Fruit fly (Drosophila melanogaster) ovary, adult (tissue): ENCODE measurements around the gene CG14259.
A peak's percentile ranks its signal among the peaks of the same experiment; 100 is the strongest.

Source experiments
- CG17801 ChIP-seq: fragments of 200-800 bp; optimal IDR thresholded peaks from 2 replicates; lab custom pipeline; 2019; ENCODE audit warnings: missing biosample characterization, mild to moderate bottlenecking, missing genetic modification characterization, moderate library complexity; ENCODE audit not compliant: partially characterized antibody

The CG14259 gene

dm6 chr3R:27094233-27094632 lies at the start of gene CG14259:
Gene CG14259 (plus strand): TSS chr3R:27094533.
- no peak for TF ChIP-seq CG17801 (GFP tag; lab: Kevin White, UChicago)

- no peak for TF ChIP-seq CG17801 (GFP tag; lab: Kevin White, UChicago)
Observed at dm6 chr3R:27048561-27049270, 45.6 kb upstream of the CG14259 start, which contains the start of gene TwdlT. Gene TwdlT (plus strand): TSS chr3R:27049220.

dm6 chr3R:27049549-27049948 lies 44.8 kb upstream of the CG14259 start:
- no peak for TF ChIP-seq CG17801 (GFP tag; lab: Kevin White, UChicago)

dm6 chr3R:27056152-27056551 lies 38.2 kb upstream of the CG14259 start:
- TF ChIP-seq CG17801 (GFP tag; lab: Kevin White, UChicago) = no peak

DNA sequence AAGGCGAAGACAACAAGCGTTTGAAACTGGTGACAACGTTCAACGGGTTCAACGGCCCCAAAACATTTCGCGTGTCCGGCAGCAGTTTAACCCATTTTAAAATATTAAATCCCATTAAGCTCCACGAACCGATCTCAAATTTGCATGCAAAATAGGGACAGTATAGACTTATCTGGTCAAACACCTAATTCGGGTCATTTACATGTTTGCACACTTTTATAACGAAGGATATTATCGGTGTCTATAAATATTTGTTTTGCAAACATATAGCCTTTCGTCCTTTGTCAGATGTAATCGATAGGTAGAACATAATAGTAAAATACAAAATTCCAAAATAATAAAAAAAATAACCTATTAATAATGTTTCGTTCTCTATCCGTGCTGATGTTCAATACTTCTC lies 32.4 kb upstream of the CG14259 start, which contains the start of gene CG34292:
TSS of gene CG34292 (plus strand) at position 301 of the 400 bp plus-strand sequence.
- TF ChIP-seq CG17801 (GFP tag; lab: Kevin White, UChicago) = no peak

- TF ChIP-seq CG17801 (GFP tag; lab: Kevin White, UChicago) = no peak
Observed at dm6 chr3R:27064099-27064498, 30.2 kb upstream of the CG14259 start, which contains the start of gene Nep5. Gene Nep5 (minus strand): TSS chr3R:27064199.

- no peak for TF ChIP-seq CG17801 (GFP tag; lab: Kevin White, UChicago)
Observed at dm6 chr3R:27065136-27065535, 29.2 kb upstream of the CG14259 start, which contains the start of gene CG43935. Gene CG43935 (plus strand): TSS chr3R:27065436.

DNA sequence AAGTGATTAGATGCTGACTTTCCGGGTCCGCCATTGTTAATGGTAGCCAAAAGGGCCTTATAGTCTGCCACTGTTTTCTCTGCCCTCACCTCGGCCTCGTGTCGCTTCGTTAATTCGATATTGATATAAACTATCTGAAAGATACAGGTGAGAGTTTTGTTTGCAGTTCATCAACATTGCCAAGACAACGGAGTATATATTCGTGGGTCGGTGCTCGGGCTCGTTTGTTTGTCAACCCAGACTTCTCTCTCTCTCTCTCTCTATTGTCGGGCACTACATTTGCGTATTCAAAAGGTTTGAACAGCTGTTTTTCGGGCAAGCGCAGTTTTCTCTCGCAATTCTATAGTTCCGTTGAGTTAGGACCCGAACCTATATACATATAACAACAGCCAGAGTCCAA lies 27.0 kb upstream of the CG14259 start:
- no peak for TF ChIP-seq CG17801 (GFP tag; lab: Kevin White, UChicago)

DNA sequence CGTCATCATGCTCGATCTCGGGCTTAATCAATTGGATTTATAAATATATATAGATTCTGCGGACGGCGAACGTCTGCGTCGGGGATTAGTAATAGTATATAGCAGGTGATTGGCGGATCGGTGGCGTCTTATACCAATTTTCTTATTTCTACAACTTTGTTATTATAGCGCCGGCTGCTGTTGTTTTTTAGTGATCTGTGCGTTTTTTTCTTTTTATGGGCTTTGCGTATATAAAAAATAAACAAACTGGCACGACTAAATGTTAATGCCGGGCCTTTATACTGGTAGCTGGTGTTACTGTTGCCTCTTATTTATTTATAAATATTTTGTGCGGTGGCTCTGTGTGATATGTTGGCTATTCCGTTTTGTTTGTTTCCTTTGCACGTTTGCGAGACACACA lies 25.1 kb upstream of the CG14259 start:
- no peak for TF ChIP-seq CG17801 (GFP tag; lab: Kevin White, UChicago)

DNA sequence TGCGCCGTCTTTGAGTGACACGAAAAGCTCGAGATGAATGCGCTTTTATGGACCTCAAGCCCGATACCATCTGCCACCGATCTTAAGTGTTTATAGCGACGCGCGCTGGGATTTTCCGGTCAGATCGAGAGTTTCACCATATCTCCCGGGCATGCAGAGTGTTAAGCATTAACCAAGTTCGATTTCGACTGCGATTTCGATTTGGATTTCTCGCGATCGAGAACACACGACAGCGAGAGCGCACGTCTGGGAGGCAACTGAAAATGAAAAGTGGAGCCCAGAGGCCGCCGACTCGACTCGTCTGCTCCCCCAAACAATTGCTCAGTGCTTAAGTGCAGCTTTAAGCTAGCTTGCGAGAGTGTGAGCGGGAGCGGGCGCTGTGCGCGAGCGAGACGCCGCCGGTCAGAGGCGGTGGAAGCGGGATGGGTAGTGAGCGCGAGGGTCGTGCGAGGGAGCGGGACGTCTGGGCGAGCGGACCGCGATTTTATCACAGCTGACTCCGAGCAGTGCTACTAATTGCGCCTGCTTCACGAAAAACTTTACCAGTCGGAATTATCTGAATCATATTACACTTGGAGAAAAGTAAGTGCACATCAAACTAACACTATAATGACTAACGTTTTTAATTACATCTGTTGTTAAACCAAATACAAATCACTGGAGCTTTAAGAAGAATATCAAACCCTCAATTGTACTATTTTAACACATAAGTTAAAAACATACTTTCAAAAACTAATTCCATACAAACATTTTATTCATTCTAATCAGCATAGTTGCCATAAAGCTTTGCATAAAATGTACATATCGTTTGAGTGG lies 24.3 kb upstream of the CG14259 start, which contains the start of gene spz:
TSS of gene spz (minus strand) at position 261 of the 816 bp plus-strand sequence.
- TF ChIP-seq CG17801 (GFP tag; lab: Kevin White, UChicago) = peak; percentile 23

DNA sequence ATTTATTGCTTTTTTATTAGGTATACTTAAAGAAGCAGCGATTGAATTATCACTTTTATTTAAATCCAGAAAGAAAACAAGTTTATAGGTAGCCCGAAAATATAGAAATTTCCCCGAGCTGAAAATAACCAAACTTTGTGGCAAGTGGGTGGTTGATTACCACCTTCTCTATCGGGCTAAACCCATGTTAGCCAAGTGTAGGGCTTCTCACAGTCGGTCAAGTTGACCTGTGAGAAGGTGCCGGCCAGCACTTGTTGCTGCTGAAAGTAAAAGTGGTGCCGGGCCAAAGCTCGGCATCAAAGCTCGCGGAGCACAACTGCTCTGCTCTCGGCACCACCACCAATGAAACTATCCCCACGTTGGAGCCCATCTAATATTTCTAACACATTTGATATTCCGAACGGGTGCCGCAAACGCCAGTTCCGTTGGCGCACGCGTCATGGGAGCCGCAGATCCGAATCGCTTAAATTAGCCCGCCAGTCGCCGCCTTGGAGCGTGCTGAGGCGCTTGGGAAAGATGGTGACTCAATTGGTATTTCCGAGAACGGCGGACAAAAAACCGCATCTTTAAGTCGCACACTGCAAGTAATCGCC lies 23.3 kb upstream of the CG14259 start:
- no peak for TF ChIP-seq CG17801 (GFP tag; lab: Kevin White, UChicago)

DNA sequence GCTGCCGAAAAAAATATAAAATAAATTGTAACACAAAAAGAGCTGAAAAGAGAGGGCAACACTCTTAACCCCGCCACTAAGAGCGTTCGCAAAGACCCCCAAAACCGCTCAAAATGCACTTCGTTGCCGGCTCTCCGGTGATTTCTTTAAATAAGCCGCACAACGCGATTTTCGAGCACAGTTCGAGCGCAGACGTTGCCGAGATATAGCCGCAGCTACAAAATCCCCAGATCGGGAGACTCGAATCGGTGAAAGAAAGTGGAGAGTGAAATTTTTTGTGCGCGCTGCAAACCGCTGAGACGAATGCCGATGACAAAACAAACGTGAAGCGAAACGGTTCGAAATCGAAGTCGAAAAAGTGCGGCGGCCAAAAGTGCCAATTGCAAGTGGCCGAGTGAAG lies 18.6 kb upstream of the CG14259 start, which contains the start of gene CG14257:
TSS of gene CG14257 (plus strand) at position 177 of the 400 bp plus-strand sequence.
- TF ChIP-seq CG17801 (GFP tag; lab: Kevin White, UChicago) = no peak

dm6 chr3R:27076618-27077017 lies 17.7 kb upstream of the CG14259 start:
- no peak for TF ChIP-seq CG17801 (GFP tag; lab: Kevin White, UChicago)

DNA sequence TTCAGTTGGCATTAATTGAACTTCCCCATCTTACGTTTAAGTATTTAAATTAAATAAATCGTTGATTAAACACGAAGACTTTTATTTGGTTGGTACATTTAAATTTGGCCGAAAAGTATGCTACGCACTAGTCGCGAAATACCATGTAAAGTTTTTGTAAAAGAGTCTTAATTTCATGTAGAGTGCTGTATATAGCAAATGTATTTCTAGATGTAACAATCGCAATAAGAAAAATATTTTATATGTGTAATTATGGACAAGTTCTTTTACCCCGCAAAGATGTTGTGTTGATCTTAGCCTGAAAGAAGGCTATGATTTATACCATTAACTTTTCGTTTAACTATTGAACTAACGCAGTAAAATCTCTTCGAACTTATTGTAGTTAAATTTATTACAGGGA lies 11.6 kb upstream of the CG14259 start:
- no peak for TF ChIP-seq CG17801 (GFP tag; lab: Kevin White, UChicago)

DNA sequence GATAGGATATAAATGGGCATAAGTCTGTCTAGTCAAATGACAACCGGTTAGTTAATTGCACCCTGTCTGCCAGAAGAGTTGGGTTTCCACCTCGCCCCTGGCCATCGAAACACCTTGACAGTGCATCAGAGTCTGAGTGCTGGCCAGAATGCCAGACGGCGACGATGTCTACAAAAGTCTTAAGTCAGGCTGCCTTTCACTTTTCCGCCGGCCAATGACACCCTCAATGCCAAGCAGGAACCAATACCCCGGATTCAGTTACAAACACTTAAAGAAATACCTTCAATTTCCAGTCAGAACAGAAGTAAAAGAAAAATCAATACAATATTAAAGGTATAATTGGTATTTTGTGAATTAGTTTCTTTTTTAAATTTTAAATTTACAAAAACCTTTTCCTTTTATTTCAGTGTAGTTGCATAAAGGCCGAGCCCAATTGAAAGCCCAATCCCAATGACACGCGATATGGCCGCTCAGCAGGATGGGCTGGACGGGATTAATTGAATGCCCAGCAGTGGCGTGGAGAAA lies 9.7 kb upstream of the CG14259 start:
- no peak for TF ChIP-seq CG17801 (GFP tag; lab: Kevin White, UChicago)
